Worm (Caenorhabditis elegans): ENCODE results near the gene D1086.9.

D1086.9 gene

ce11 chrV:14063980-14064379, 40.1 kb upstream of the D1086.9 start:
- TF ChIP-seq nfya-1 (tag; optimal IDR thresholded peaks at IDR 0.05; ENCODE audit: insufficient read depth) (peak; percentile 90), mml-1 (tag; optimal IDR thresholded peaks at IDR 0.05) (no peak)

ce11 chrV:14064422-14064821, 39.6 kb upstream of the D1086.9 start, which contains the start of gene D1086.21:
D1086.21 (plus strand) TSS chrV:14064722.
- TF ChIP-seq sea-2 (GFP tag; optimal IDR thresholded peaks at IDR 0.05) (no peak), nhr-43 (tag; optimal IDR thresholded peaks at IDR 0.05; ENCODE audit: poor library complexity, severe bottlenecking) (no peak), tbx-2 (tag; optimal IDR thresholded peaks at IDR 0.05) (no peak), ceh-28 (tag; optimal IDR thresholded peaks at IDR 0.05) (no peak), lin-39 (tag; optimal IDR thresholded peaks at IDR 0.05) (no peak), snpc-4 (tag; optimal IDR thresholded peaks at IDR 0.05) (no peak), ceh-82 (tag; optimal IDR thresholded peaks at IDR 0.05) (no peak), fkh-10 (GFP tag; optimal IDR thresholded peaks at IDR 0.05) (no peak), nhr-12 (tag; optimal IDR thresholded peaks at IDR 0.05) (no peak), egl-27 (tag; optimal IDR thresholded peaks at IDR 0.05) (no peak), R02D3.7 (tag; optimal IDR thresholded peaks at IDR 0.05) (no peak), pha-4 (tag; optimal IDR thresholded peaks at IDR 0.05) (no peak), fos-1 (tag; optimal IDR thresholded peaks at IDR 0.05) (no peak), ztf-11 (tag; optimal IDR thresholded peaks at IDR 0.05) (no peak), nhr-28 (tag; optimal IDR thresholded peaks at IDR 0.05) (no peak), elt-1 (tag; optimal IDR thresholded peaks at IDR 0.05) (no peak)

- TF ChIP-seq nfya-1 (tag; optimal IDR thresholded peaks at IDR 0.05; ENCODE audit: insufficient read depth): no peak
- no peak for TF ChIP-seq mdl-1 (tag; optimal IDR thresholded peaks at IDR 0.05)
- no peak for TF ChIP-seq pqm-1 (tag; optimal IDR thresholded peaks at IDR 0.05)
These were observed 36.2 kb upstream of the D1086.9 start, which contains the start of gene D1086.17 for ce11 chrV:14067816-14068296. D1086.17 (plus strand) TSS chrV:14067866.

ce11 chrV:14069899-14070298, 34.2 kb upstream of the D1086.9 start:
- no peak for TF ChIP-seq egl-5 (tag; optimal IDR thresholded peaks at IDR 0.05)
- no peak for TF ChIP-seq ama-1 (optimal IDR thresholded peaks at IDR 0.05)
- TF ChIP-seq nhr-23 (tag; optimal IDR thresholded peaks at IDR 0.05): no peak
- no peak for TF ChIP-seq nhr-237 (tag; optimal IDR thresholded peaks at IDR 0.05)
- no peak for TF ChIP-seq mdl-1 (tag; optimal IDR thresholded peaks at IDR 0.05)
- no peak for TF ChIP-seq unc-39 (tag; optimal IDR thresholded peaks at IDR 0.05)
- no peak for TF ChIP-seq nhr-76 (tag; optimal IDR thresholded peaks at IDR 0.05)
- no peak for TF ChIP-seq skn-1 (tag; optimal IDR thresholded peaks at IDR 0.05)
- TF ChIP-seq zag-1 (tag; optimal IDR thresholded peaks at IDR 0.05): no peak
- TF ChIP-seq nhr-25 (tag; optimal IDR thresholded peaks at IDR 0.05): no peak
- TF ChIP-seq daf-12 (tag; optimal IDR thresholded peaks at IDR 0.05): no peak

- TF ChIP-seq lsy-12 (tag; optimal IDR thresholded peaks at IDR 0.05) (no peak), jun-1 (tag; optimal IDR thresholded peaks at IDR 0.05) (no peak), ceh-16 (tag; optimal IDR thresholded peaks at IDR 0.05) (no peak), zag-1 (tag; optimal IDR thresholded peaks at IDR 0.05) (no peak), aly-2 (tag; optimal IDR thresholded peaks at IDR 0.05) (no peak), nhr-25 (tag; optimal IDR thresholded peaks at IDR 0.05) (no peak), elt-3 (tag; optimal IDR thresholded peaks at IDR 0.05) (no peak), mdl-1 (tag; optimal IDR thresholded peaks at IDR 0.05) (no peak), eor-1 (tag; optimal IDR thresholded peaks at IDR 0.05) (no peak), lin-39 (tag; optimal IDR thresholded peaks at IDR 0.05) (no peak), ceh-28 (tag; optimal IDR thresholded peaks at IDR 0.05) (no peak), fkh-2 (tag; optimal IDR thresholded peaks at IDR 0.05) (no peak), egl-27 (tag; optimal IDR thresholded peaks at IDR 0.05) (no peak)
These were observed 29.9 kb upstream of the D1086.9 start, which contains the start of gene D1086.11 for ce11 chrV:14074160-14074559. D1086.11 (plus strand) TSS chrV:14074460.
